Fruit fly (Drosophila melanogaster): ENCODE data around the gene CG14770.

Gene CG14770

dm6 chrX:1399056-1400003 is 30.3 kb downstream of the CG14770 start (continued):
- TF ChIP-seq NC2α (GFP tag; optimal IDR thresholded peaks at IDR 0.05), result no peak
- no peak for TF ChIP-seq CG11696 (GFP tag; IDR thresholded peaks at IDR 0.05)
- TF ChIP-seq gsb (GFP tag; IDR thresholded peaks at IDR 0.05), result no peak
- 0 out of 2 replicates have a peak, but pooled peaks have one; percentile 4 for TF ChIP-seq Drgx (GFP tag; IDR thresholded peaks at IDR 0.05)
- no peak for TF ChIP-seq bab2 (GFP tag; optimal IDR thresholded peaks at IDR 0.05)
- no peak for TF ChIP-seq CG10565 (GFP tag; optimal IDR thresholded peaks at IDR 0.05)
- no peak; the same call in 1 of the 2 replicates for TF ChIP-seq CG8765 (GFP tag; IDR thresholded peaks at IDR 0.05)
- TF ChIP-seq her (GFP tag; optimal IDR thresholded peaks at IDR 0.05), result no peak
- TF ChIP-seq fd3F (GFP tag; optimal IDR thresholded peaks at IDR 0.05), result no peak
- no peak for TF ChIP-seq CG8388 (GFP tag; optimal IDR thresholded peaks at IDR 0.05)
- TF ChIP-seq lilli (GFP tag; optimal IDR thresholded peaks at IDR 0.05), result no peak
- no peak for TF ChIP-seq CG14050 (GFP tag; IDR thresholded peaks at IDR 0.05)
- TF ChIP-seq HLH54F (GFP tag; optimal IDR thresholded peaks at IDR 0.05), result no peak
- peak; percentile 19; the same call in 1 of the 2 replicates for TF ChIP-seq vvl (GFP tag; IDR thresholded peaks at IDR 0.05)
- no peak for TF ChIP-seq run (tag; optimal IDR thresholded peaks at IDR 0.05)
- no peak for TF ChIP-seq Rx (GFP tag; IDR thresholded peaks at IDR 0.05)
- TF ChIP-seq Trl (optimal IDR thresholded peaks at IDR 0.05), result peak; percentile 24 to 69
- no peak for TF ChIP-seq Trl (GFP tag; optimal IDR thresholded peaks at IDR 0.05)
- peak; percentile 50; the same call in 1 of the 2 replicates for TF ChIP-seq rib (GFP tag; IDR thresholded peaks at IDR 0.05)
- no peak for TF ChIP-seq CG30403 (GFP tag; optimal IDR thresholded peaks at IDR 0.05)
- peak; percentile 13 for TF ChIP-seq odd (GFP tag; optimal IDR thresholded peaks at IDR 0.05)
- peak; percentile 75 for TF ChIP-seq Dp (GFP tag; optimal IDR thresholded peaks at IDR 0.05)
- no peak for TF ChIP-seq CG12236 (GFP tag; optimal IDR thresholded peaks at IDR 0.05)
- TF ChIP-seq exex (tag; optimal IDR thresholded peaks at IDR 0.05), result no peak
- no peak for TF ChIP-seq CG4707 (GFP tag; optimal IDR thresholded peaks at IDR 0.05)
- no peak for TF ChIP-seq chm (GFP tag; IDR thresholded peaks at IDR 0.05)
- peak; percentile 60 for TF ChIP-seq pita (GFP tag; optimal IDR thresholded peaks at IDR 0.05)
- no peak for TF ChIP-seq zf30C (GFP tag; optimal IDR thresholded peaks at IDR 0.05)
- no peak for TF ChIP-seq Gug (GFP tag; IDR thresholded peaks at IDR 0.05)
- TF ChIP-seq Optix (GFP tag; IDR thresholded peaks at IDR 0.05), result no peak
- TF ChIP-seq crc (GFP tag; optimal IDR thresholded peaks at IDR 0.05), result no peak
- TF ChIP-seq maf-S (GFP tag; optimal IDR thresholded peaks at IDR 0.05), result no peak
- TF ChIP-seq ro (GFP tag; IDR thresholded peaks at IDR 0.05), result no peak
- no peak for TF ChIP-seq ranshi (GFP tag; IDR thresholded peaks at IDR 0.05)
- TF ChIP-seq org-1 (GFP tag; optimal IDR thresholded peaks at IDR 0.05), result no peak
- TF ChIP-seq bsh (GFP tag; optimal IDR thresholded peaks at IDR 0.05), result no peak
- no peak for TF ChIP-seq CG16813 (GFP tag; IDR thresholded peaks at IDR 0.05; ENCODE audit: partially characterized antibody)
- no peak for TF ChIP-seq zen2 (GFP tag; IDR thresholded peaks at IDR 0.05; ENCODE audit: partially characterized antibody)
- TF ChIP-seq CG2889 (GFP tag; IDR thresholded peaks at IDR 0.05), result no peak
- TF ChIP-seq Lim3 (GFP tag; IDR thresholded peaks at IDR 0.05), result no peak
- peak; percentile 79 for TF ChIP-seq Nf-YC (tag; optimal IDR thresholded peaks at IDR 0.05)
- TF ChIP-seq Oaz (GFP tag; IDR thresholded peaks at IDR 0.05), result 0 out of 2 replicates have a peak, but pooled peaks have one; percentile 11
- peak; percentile 63 for TF ChIP-seq CG13894 (tag; optimal IDR thresholded peaks at IDR 0.05)
- peak; percentile 100 for TF ChIP-seq Lhr (GFP tag; optimal IDR thresholded peaks at IDR 0.05)
- no peak for TF ChIP-seq CG1024 (GFP tag; IDR thresholded peaks at IDR 0.05)
- peak; percentile 36 for TF ChIP-seq CG17829 (tag; optimal IDR thresholded peaks at IDR 0.05)
- no peak for TF ChIP-seq stc (GFP tag; IDR thresholded peaks at IDR 0.05)
- TF ChIP-seq kni (GFP tag; optimal IDR thresholded peaks at IDR 0.05), result peak; percentile 96
- TF ChIP-seq Sry-δ (GFP tag; optimal IDR thresholded peaks at IDR 0.05), result no peak
- peak; percentile 84 for TF ChIP-seq HmgD (GFP tag; optimal IDR thresholded peaks at IDR 0.05)
- no peak for TF ChIP-seq br (optimal IDR thresholded peaks at IDR 0.05)
